Fruit fly (Drosophila melanogaster) whole organism, adult: ENCODE data around the gene CG4660.

ENCODE experiments used
- CG11617 ChIP-seq: fragments of 200-800 bp; sonication (Bioruptor generic); optimal IDR thresholded peaks from 2 replicates; lab custom pipeline; 2017; ENCODE audit warnings: mild to moderate bottlenecking, missing biosample characterization, missing genetic modification reagents, missing genetic modification characterization
- CG33017 ChIP-seq: fragments of 200-800 bp; sonication (Bioruptor generic); optimal IDR thresholded peaks from 2 replicates; lab custom pipeline; 2018; ENCODE audit warnings: missing biosample characterization, mild to moderate bottlenecking, missing genetic modification characterization, moderate library complexity
- Crg-1 ChIP-seq: fragments of 200-800 bp; sonication (Bioruptor generic); optimal IDR thresholded peaks from 2 replicates; lab custom pipeline; 2016; ENCODE audit warnings: missing biosample characterization, missing genetic modification characterization
- Hr96 ChIP-seq: fragments of 200-800 bp; sonication (Bioruptor generic); optimal IDR thresholded peaks from 2 replicates; lab custom pipeline; 2016; ENCODE audit warnings: missing biosample characterization, missing genetic modification characterization
- Mnt ChIP-seq: fragments of 200-800 bp; sonication (Bioruptor generic); optimal IDR thresholded peaks from 2 replicates; lab custom pipeline; 2016; ENCODE audit warnings: missing biosample characterization, mild to moderate bottlenecking, missing genetic modification characterization
- bab1 ChIP-seq: fragments of 200-800 bp; sonication (Bioruptor generic); optimal IDR thresholded peaks from 3 replicates; lab custom pipeline; 2019; ENCODE audit warnings: missing biosample characterization, mild to moderate bottlenecking, missing genetic modification characterization, moderate library complexity
- cic ChIP-seq: fragments of 200-800 bp; sonication (Bioruptor generic); optimal IDR thresholded peaks from 2 replicates; lab custom pipeline; 2017; ENCODE audit warnings: missing biosample characterization, mild to moderate bottlenecking, missing genetic modification characterization, moderate library complexity
- kay ChIP-seq: fragments of 200-800 bp; sonication (Bioruptor generic); peaks from one replicate; lab custom pipeline; 2016; ENCODE audit warnings: missing biosample characterization, missing genetic modification characterization, borderline replicate concordance
- ovo ChIP-seq: fragments of 200-800 bp; sonication (Bioruptor generic); optimal IDR thresholded peaks from 2 replicates; lab custom pipeline; 2016; ENCODE audit warnings: missing biosample characterization, missing genetic modification characterization
- pad ChIP-seq: fragments of 200-800 bp; sonication (Bioruptor generic); optimal IDR thresholded peaks from 3 replicates; lab custom pipeline; 2017; ENCODE audit warnings: missing biosample characterization, missing genetic modification characterization, mild to moderate bottlenecking, moderate library complexity, missing genetic modification reagents

DNA sequence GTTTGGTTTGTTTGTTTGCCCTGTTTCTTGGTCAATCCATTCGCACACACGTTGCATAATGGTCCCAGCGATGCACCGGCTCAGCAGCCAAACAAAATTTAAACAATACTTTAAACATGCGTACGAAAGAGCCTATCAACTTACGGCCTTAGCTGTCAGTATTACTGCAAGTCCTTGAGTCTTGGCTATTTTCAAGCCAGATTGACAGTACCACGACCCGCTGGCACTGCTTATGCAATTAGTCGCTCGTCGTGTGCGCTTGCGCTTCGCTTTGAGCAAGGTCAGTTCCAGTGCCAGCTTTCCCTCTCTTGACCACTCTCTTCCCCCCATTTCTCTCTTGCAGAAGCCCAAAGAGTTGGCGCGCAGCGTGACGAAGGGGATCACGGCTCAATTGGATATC lies 12.5 kb downstream of the CG4660 start:
- TF ChIP-seq bab1 (no peak), pad (GFP tag; lab: Kevin White, UChicago) (no peak), Crg-1 (no peak), CG33017 (tag; lab: Kevin White, UChicago) (no peak), Mnt (GFP tag; lab: Kevin White, UChicago) (no peak), Hr96 (GFP tag; lab: Kevin White, UChicago) (no peak), CG11617 (no peak), ovo (GFP tag; lab: Kevin White, UChicago) (no peak), kay (no peak), cic (GFP tag; lab: Kevin White, UChicago) (no peak)
